Worm (Caenorhabditis elegans) whole organism, L3 larva: ENCODE results near the gene ssp-10.

Experiments used
- R02D3.7 ChIP-seq: fragments of 150-350 bp; optimal IDR thresholded peaks from 2 replicates; lab custom pipeline; 2014; ENCODE audit warnings: missing biosample characterization, missing genetic modification characterization
- ZK546.5 ChIP-seq: sonication (generic microtip); optimal IDR thresholded peaks from 2 replicates; lab custom pipeline; 2017; ENCODE audit warnings: missing biosample characterization, missing genetic modification characterization
- aly-2 ChIP-seq: fragments of 150-350 bp; optimal IDR thresholded peaks from 2 replicates; lab custom pipeline; 2014; ENCODE audit warnings: missing biosample characterization, missing genetic modification characterization
- ama-1 ChIP-seq: fragments of 150-350 bp; optimal IDR thresholded peaks from 2 replicates; lab custom pipeline; 2018
- ceh-16 ChIP-seq: sonication (generic microtip); optimal IDR thresholded peaks from 2 replicates; lab custom pipeline; 2017; ENCODE audit warnings: missing biosample characterization, missing genetic modification characterization
- ceh-28 ChIP-seq: fragments of 150-350 bp; optimal IDR thresholded peaks from 2 replicates; lab custom pipeline; 2014; ENCODE audit warnings: missing biosample characterization, missing genetic modification reagents, missing genetic modification characterization
- ceh-82 ChIP-seq: fragments of 150-350 bp; optimal IDR thresholded peaks from 2 replicates; lab custom pipeline; 2014; ENCODE audit warnings: missing biosample characterization, missing genetic modification characterization
- ceh-9 ChIP-seq: sonication (generic microtip); optimal IDR thresholded peaks from 2 replicates; lab custom pipeline; 2018; ENCODE audit warnings: missing biosample characterization, missing genetic modification characterization
- egl-27 ChIP-seq: sonication (generic microtip); optimal IDR thresholded peaks from 4 replicates; lab custom pipeline; 2017; ENCODE audit warnings: missing biosample characterization, missing genetic modification reagents, missing genetic modification characterization
- egl-5 ChIP-seq: fragments of 150-350 bp; optimal IDR thresholded peaks from 2 replicates; lab custom pipeline; 2017; ENCODE audit warnings: missing biosample characterization, missing genetic modification reagents, missing genetic modification characterization, inconsistent platforms
- elt-2 ChIP-seq: sonication (generic microtip); optimal IDR thresholded peaks from 2 replicates; lab custom pipeline; 2016; ENCODE audit warnings: missing genetic modification reagents, mild to moderate bottlenecking, missing genetic modification characterization, missing compliant biosample characterization
- elt-3 ChIP-seq, 3 experiments: fragments of 150-350 bp in 1 of 3; sonication (generic microtip) in 2 of 3; optimal IDR thresholded peaks; 2 replicates in 2 of 3; 4 replicates in 1 of 3; lab custom pipeline; 2014 to 2017; ENCODE audit warnings: missing biosample characterization in 3 of 3, missing genetic modification characterization in 3 of 3
- eor-1 ChIP-seq, 2 experiments: fragments of 150-350 bp; optimal IDR thresholded peaks; 2 replicates each; lab custom pipeline; 2014 to 2018; ENCODE audit warnings: missing biosample characterization in 2 of 2, missing genetic modification characterization in 2 of 2
- fkh-10 ChIP-seq: sonication (generic microtip); optimal IDR thresholded peaks from 2 replicates; lab custom pipeline; 2017; ENCODE audit warnings: missing biosample characterization, missing genetic modification reagents, missing genetic modification characterization
- fkh-2 ChIP-seq: fragments of 150-350 bp; optimal IDR thresholded peaks from 2 replicates; lab custom pipeline; 2014; ENCODE audit warnings: missing biosample characterization, missing genetic modification reagents, missing genetic modification characterization
- hmg-11 ChIP-seq: sonication (generic microtip); optimal IDR thresholded peaks from 2 replicates; lab custom pipeline; 2016; ENCODE audit warnings: missing genetic modification characterization, missing compliant biosample characterization
- jun-1 ChIP-seq: fragments of 150-350 bp; optimal IDR thresholded peaks from 2 replicates; lab custom pipeline; 2014; ENCODE audit warnings: missing biosample characterization, missing genetic modification reagents, missing genetic modification characterization
- lin-15B ChIP-seq: fragments of 150-350 bp; optimal IDR thresholded peaks from 2 replicates; lab custom pipeline; 2014; ENCODE audit warnings: missing biosample characterization, missing genetic modification characterization
- lin-39 ChIP-seq: fragments of 150-350 bp; optimal IDR thresholded peaks from 2 replicates; lab custom pipeline; 2018; ENCODE audit warnings: missing biosample characterization, missing genetic modification reagents, missing genetic modification characterization
- mdl-1 ChIP-seq: fragments of 150-350 bp; optimal IDR thresholded peaks from 2 replicates; lab custom pipeline; 2014; ENCODE audit warnings: missing biosample characterization, missing genetic modification characterization
- mml-1 ChIP-seq: fragments of 150-350 bp; sonication (generic microtip); optimal IDR thresholded peaks from 3 replicates; lab custom pipeline; 2014; ENCODE audit warnings: missing biosample characterization, missing genetic modification characterization
- nhr-11 ChIP-seq: fragments of 150-350 bp; optimal IDR thresholded peaks from 2 replicates; lab custom pipeline; 2014; ENCODE audit warnings: missing biosample characterization, missing genetic modification characterization
- nhr-12 ChIP-seq: fragments of 150-350 bp; optimal IDR thresholded peaks from 2 replicates; lab custom pipeline; 2014; ENCODE audit warnings: missing biosample characterization, missing genetic modification characterization
- nhr-23 ChIP-seq: fragments of 150-350 bp; optimal IDR thresholded peaks from 2 replicates; lab custom pipeline; 2014; ENCODE audit warnings: missing biosample characterization, missing genetic modification reagents, missing genetic modification characterization
- nhr-25 ChIP-seq: sonication (generic microtip); optimal IDR thresholded peaks from 2 replicates; lab custom pipeline; 2017; ENCODE audit warnings: missing biosample characterization, missing genetic modification characterization
- nhr-28 ChIP-seq: fragments of 150-350 bp; optimal IDR thresholded peaks from 2 replicates; lab custom pipeline; 2014; ENCODE audit warnings: missing biosample characterization, missing genetic modification characterization
- nhr-43 ChIP-seq: sonication (generic microtip); optimal IDR thresholded peaks from 2 replicates; lab custom pipeline; 2016; ENCODE audit warnings: mild to moderate bottlenecking, missing genetic modification characterization, missing compliant biosample characterization; ENCODE audit not compliant: poor library complexity, severe bottlenecking
- nhr-67 ChIP-seq: fragments of 150-350 bp; optimal IDR thresholded peaks from 2 replicates; lab custom pipeline; 2014; ENCODE audit warnings: missing biosample characterization, missing genetic modification characterization
- nhr-76 ChIP-seq: fragments of 150-350 bp; sonication (generic microtip); optimal IDR thresholded peaks from 5 replicates; lab custom pipeline; 2014; ENCODE audit warnings: missing biosample characterization, missing genetic modification characterization
- nhr-77 ChIP-seq: fragments of 150-350 bp; optimal IDR thresholded peaks from 2 replicates; lab custom pipeline; 2014; ENCODE audit warnings: missing biosample characterization, missing genetic modification characterization
- pqm-1 ChIP-seq: fragments of 150-350 bp; optimal IDR thresholded peaks from 2 replicates; lab custom pipeline; 2017; ENCODE audit warnings: missing biosample characterization, missing genetic modification characterization, inconsistent platforms
- sea-2 ChIP-seq: fragments of 150-350 bp; sonication (generic microtip); optimal IDR thresholded peaks from 4 replicates; lab custom pipeline; 2014; ENCODE audit warnings: missing biosample characterization, missing genetic modification reagents, missing genetic modification characterization
- skn-1 ChIP-seq: fragments of 150-350 bp; optimal IDR thresholded peaks from 2 replicates; lab custom pipeline; 2014; ENCODE audit warnings: missing biosample characterization, missing genetic modification characterization
- tbx-2 ChIP-seq: sonication (generic microtip); optimal IDR thresholded peaks from 2 replicates; lab custom pipeline; 2016; ENCODE audit warnings: mild to moderate bottlenecking, missing genetic modification characterization, missing compliant biosample characterization
- unc-39 ChIP-seq: sonication (generic microtip); optimal IDR thresholded peaks from 4 replicates; lab custom pipeline; 2017; ENCODE audit warnings: missing biosample characterization, missing genetic modification characterization
- zag-1 ChIP-seq: fragments of 150-350 bp; optimal IDR thresholded peaks from 2 replicates; lab custom pipeline; 2014; ENCODE audit warnings: missing biosample characterization, missing genetic modification characterization
- ztf-11 ChIP-seq: fragments of 150-350 bp; optimal IDR thresholded peaks from 2 replicates; lab custom pipeline; 2014; ENCODE audit warnings: missing biosample characterization, missing genetic modification characterization

Gene ssp-10

ce11 chrIV:9866865-9867264 is 16.0 kb upstream of the ssp-10 start:
- TF ChIP-seq lin-39, result no peak
- no peak for TF ChIP-seq ceh-28 (tag; lab: Kevin White, UChicago)
- TF ChIP-seq tbx-2 (tag; lab: Kevin White, UChicago), result no peak
- TF ChIP-seq mml-1 (tag; lab: Kevin White, UChicago), result no peak
- no peak for TF ChIP-seq ama-1 (lab: Kevin White, UChicago)
- TF ChIP-seq aly-2, result no peak
- no peak for TF ChIP-seq ceh-16 (tag; lab: Kevin White, UChicago)
- no peak for TF ChIP-seq hmg-11 (tag; lab: Kevin White, UChicago)
- no peak for TF ChIP-seq ztf-11 (tag; lab: Kevin White, UChicago)
- no peak for TF ChIP-seq mdl-1
- TF ChIP-seq nhr-76 (tag; lab: Kevin White, UChicago), result no peak
- no peak for TF ChIP-seq sea-2
- TF ChIP-seq nhr-77 (tag; lab: Kevin White, UChicago), result no peak
- TF ChIP-seq nhr-43, result no peak
- no peak for TF ChIP-seq nhr-11 (tag; lab: Kevin White, UChicago)
- no peak for TF ChIP-seq jun-1 (tag; lab: Kevin White, UChicago)
- no peak for TF ChIP-seq elt-3 (tag; optimal IDR thresholded peaks at IDR 0.05; lab: Kevin White, UChicago)
- TF ChIP-seq elt-2, result no peak
- TF ChIP-seq lin-15B (tag; lab: Kevin White, UChicago), result no peak
- no peak for TF ChIP-seq nhr-25 (tag; lab: Kevin White, UChicago)

ce11 chrIV:9864778-9865177 is 13.9 kb upstream of the ssp-10 start, which contains the start of the genes K07F5.15 and K07F5.22:
Gene K07F5.15 (plus strand): TSS chrIV:9865078.
Gene K07F5.22 (plus strand): TSS chrIV:9865078.
- no peak for TF ChIP-seq nhr-28 (tag; lab: Kevin White, UChicago)
- TF ChIP-seq egl-5 (tag; lab: Kevin White, UChicago), result no peak

- TF ChIP-seq aly-2 (no peak), ztf-11 (tag; lab: Kevin White, UChicago) (no peak), fkh-2 (tag; lab: Kevin White, UChicago) (no peak), eor-1 (tag; optimal IDR thresholded peaks at IDR 0.05; lab: Kevin White, UChicago) (no peak), nhr-67 (tag; lab: Kevin White, UChicago) (no peak), ceh-82 (tag; lab: Kevin White, UChicago) (no peak), elt-2 (no peak), egl-27 (tag; lab: Kevin White, UChicago) (no peak), R02D3.7 (tag; lab: Kevin White, UChicago) (no peak), nhr-77 (tag; lab: Kevin White, UChicago) (no peak), ceh-9 (no peak), fkh-10 (GFP tag; lab: Kevin White, UChicago) (no peak)
- TF ChIP-seq, all 47 proteins: peak for 0
These were observed 13.0 kb upstream of the ssp-10 start, which contains the start of gene K07F5.16 for ce11 chrIV:9863817-9864216. Gene K07F5.16 (plus strand): TSS chrIV:9864117.

DNA sequence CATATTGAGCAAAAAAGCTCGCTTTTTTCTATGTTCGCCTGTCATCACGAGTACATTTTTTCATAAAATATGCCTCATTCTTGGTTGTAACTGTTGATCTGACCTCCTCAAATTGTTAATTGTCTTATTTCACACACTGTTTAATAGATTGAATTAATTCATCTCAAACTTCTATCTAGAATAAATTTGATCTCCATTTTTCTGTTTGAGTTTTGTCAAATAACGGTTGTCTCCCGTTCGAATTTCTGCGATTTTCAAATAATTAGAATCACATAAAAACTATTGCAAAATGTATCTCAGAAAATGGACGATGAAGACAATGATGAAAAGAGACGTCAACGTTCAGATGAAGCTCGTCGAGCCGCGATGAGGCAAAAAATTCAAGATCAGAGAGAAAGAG is 11.1 kb upstream of the ssp-10 start, which contains the start of gene K07F5.14:
K07F5.14 (plus strand) TSS at position 301 of the 400 bp plus-strand sequence.
- TF ChIP-seq hmg-11 (tag; lab: Kevin White, UChicago) (no peak), nhr-76 (tag; lab: Kevin White, UChicago) (no peak), jun-1 (tag; lab: Kevin White, UChicago) (no peak), unc-39 (tag; lab: Kevin White, UChicago) (no peak), nhr-23 (tag; lab: Kevin White, UChicago) (no peak), nhr-43 (no peak), fkh-2 (tag; lab: Kevin White, UChicago) (no peak), mml-1 (tag; lab: Kevin White, UChicago) (no peak), skn-1 (tag; lab: Kevin White, UChicago) (no peak), nhr-25 (tag; lab: Kevin White, UChicago) (no peak), egl-5 (tag; lab: Kevin White, UChicago) (no peak), nhr-28 (tag; lab: Kevin White, UChicago) (no peak)

DNA sequence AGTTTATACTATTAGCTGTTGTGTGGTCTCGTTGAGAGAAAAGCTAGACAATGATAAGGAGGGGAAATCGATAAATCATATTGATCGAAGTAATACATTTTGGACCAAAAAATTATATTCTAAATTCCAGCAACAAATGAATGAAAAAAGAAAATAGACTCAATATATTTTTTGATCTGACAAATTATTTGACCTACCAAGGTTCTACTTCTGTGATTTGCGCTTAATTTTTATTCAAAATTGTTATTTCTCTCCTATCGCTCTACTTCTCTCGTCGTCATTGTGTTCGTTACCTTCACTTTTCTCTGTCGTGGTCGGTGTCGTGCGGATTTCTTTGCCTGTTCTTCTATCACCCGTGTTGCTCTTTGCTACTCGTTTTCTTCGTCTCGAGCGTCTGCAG is 8.1 kb upstream of the ssp-10 start:
- TF ChIP-seq zag-1 (tag; lab: Kevin White, UChicago) (no peak), skn-1 (tag; lab: Kevin White, UChicago) (no peak), eor-1 (tag; optimal IDR thresholded peaks at IDR 0.05; lab: Kevin White, UChicago) (no peak), ZK546.5 (no peak), nhr-12 (tag; lab: Kevin White, UChicago) (no peak), ztf-11 (tag; lab: Kevin White, UChicago) (no peak), R02D3.7 (tag; lab: Kevin White, UChicago) (no peak), pqm-1 (no peak), unc-39 (tag; lab: Kevin White, UChicago) (no peak), elt-3 (tag; optimal IDR thresholded peaks at IDR 0.05; lab: Kevin White, UChicago) (no peak), jun-1 (tag; lab: Kevin White, UChicago) (no peak), nhr-23 (tag; lab: Kevin White, UChicago) (no peak), ama-1 (lab: Kevin White, UChicago) (no peak), egl-5 (tag; lab: Kevin White, UChicago) (no peak)
